Fruit fly (Drosophila melanogaster): ENCODE data around the gene ovo.

DNA sequence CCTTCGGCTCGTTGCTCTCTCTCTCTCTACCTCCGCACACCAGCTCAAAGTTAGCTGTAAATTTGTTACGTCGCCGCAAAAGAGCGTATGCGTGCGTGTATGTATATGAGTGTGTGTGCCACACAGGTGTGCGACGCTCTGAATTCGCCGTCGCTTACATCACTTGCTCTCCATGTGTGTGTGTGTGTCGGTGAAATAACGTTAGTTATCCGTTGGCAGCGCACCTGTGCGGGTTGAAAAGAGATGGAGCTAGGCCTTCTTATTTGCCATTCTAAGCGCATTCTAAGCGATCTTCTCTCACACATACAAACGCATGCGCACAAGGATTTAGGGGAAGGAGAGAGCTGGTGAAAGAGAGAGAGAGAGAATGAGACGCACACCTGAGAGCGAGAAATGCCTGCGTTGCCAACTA is 1.2 kb upstream of the ovo start:
- TF ChIP-seq wor (GFP tag; IDR thresholded peaks at IDR 0.05), result no peak
- TF ChIP-seq zen (tag; optimal IDR thresholded peaks at IDR 0.05), result no peak
- no peak for TF ChIP-seq CoRest (tag; optimal IDR thresholded peaks at IDR 0.05)
- TF ChIP-seq CG11504 (tag; optimal IDR thresholded peaks at IDR 0.05), result no peak
- no peak for TF ChIP-seq Eip74EF (GFP tag; optimal IDR thresholded peaks at IDR 0.05)
- no peak for TF ChIP-seq B-H1 (GFP tag; IDR thresholded peaks at IDR 0.05)
- TF ChIP-seq Usf (GFP tag; optimal IDR thresholded peaks at IDR 0.05), result no peak
- no peak for TF ChIP-seq pho (GFP tag; optimal IDR thresholded peaks at IDR 0.05)
- TF ChIP-seq ewg (GFP tag; optimal IDR thresholded peaks at IDR 0.05), result no peak
- no peak for TF ChIP-seq Sox102F (GFP tag; optimal IDR thresholded peaks at IDR 0.05)
- no peak for TF ChIP-seq CG5180 (GFP tag; optimal IDR thresholded peaks at IDR 0.05)
- no peak for TF ChIP-seq onecut (GFP tag; IDR thresholded peaks at IDR 0.05)
- TF ChIP-seq MBD-R2 (GFP tag; IDR thresholded peaks at IDR 0.05), result no peak

All from whole organism, embryonic.